Worm (Caenorhabditis elegans) whole organism, L4 larva: ENCODE measurements around the gene acs-22.

Source experiments
- D1046.2 ChIP-seq: fragments of 200-800 bp; sonication (Bioruptor generic); IDR thresholded peaks from 2 replicates; pipeline ENCODE4 v1.3.6; 2022; ENCODE audit warnings: missing genetic modification characterization, missing compliant biosample characterization
- Y105C5A.15 ChIP-seq: fragments of 200-800 bp; sonication (Bioruptor generic); IDR thresholded peaks from 2 replicates; pipeline ENCODE4 v1.3.6; 2022; ENCODE audit warnings: missing genetic modification characterization, missing compliant biosample characterization
- Y48G9A.11 ChIP-seq: fragments of 200-800 bp; sonication (Bioruptor generic); IDR thresholded peaks from 2 replicates; pipeline ENCODE4 v1.3.6; 2022; ENCODE audit warnings: missing genetic modification reagents, missing genetic modification characterization, missing compliant biosample characterization
- ZK337.2 ChIP-seq: fragments of 200-800 bp; sonication (Bioruptor generic); IDR thresholded peaks from 2 replicates; pipeline ENCODE4 v1.3.6; 2022; ENCODE audit warnings: missing genetic modification reagents, missing genetic modification characterization, missing compliant biosample characterization
- ZK546.5 ChIP-seq, 2 experiments: sonication (generic microtip); optimal IDR thresholded peaks; 2 replicates each; lab custom pipeline; 2017; ENCODE audit warnings: missing biosample characterization in 2 of 2, missing genetic modification characterization in 2 of 2
- aha-1 ChIP-seq: fragments of 150-350 bp; peaks from one replicate; lab custom pipeline; 2014; ENCODE audit warnings: missing biosample characterization, missing genetic modification characterization
- ceh-62 ChIP-seq: sonication (generic microtip); optimal IDR thresholded peaks from 2 replicates; lab custom pipeline; 2017; ENCODE audit warnings: missing biosample characterization, missing genetic modification characterization
- cey-2 ChIP-seq: sonication (generic microtip); optimal IDR thresholded peaks from 3 replicates; lab custom pipeline; 2017; ENCODE audit warnings: missing genetic modification characterization, mild to moderate bottlenecking, missing compliant biosample characterization, antibody characterized with exemption, borderline replicate concordance; ENCODE audit not compliant: insufficient read depth
- ctbp-1 ChIP-seq: fragments of 200-800 bp; sonication (Bioruptor generic); IDR thresholded peaks from 2 replicates; pipeline ENCODE4 v1.3.6; 2022; ENCODE audit warnings: missing genetic modification reagents, missing genetic modification characterization, missing compliant biosample characterization
- daf-19 ChIP-seq: fragments of 200-800 bp; sonication (Bioruptor generic); conservative IDR thresholded peaks from 2 replicates; pipeline ENCODE4 v1.3.6; 2022; ENCODE audit warnings: missing genetic modification characterization, missing compliant biosample characterization
- dmd-6 ChIP-seq: fragments of 200-800 bp; sonication (Bioruptor generic); IDR thresholded peaks from 2 replicates; pipeline ENCODE4 v1.3.6; 2022; ENCODE audit warnings: missing genetic modification reagents, missing genetic modification characterization, missing compliant biosample characterization
- fkh-10 ChIP-seq: fragments of 150-350 bp; optimal IDR thresholded peaks from 2 replicates; lab custom pipeline; 2014; ENCODE audit warnings: missing biosample characterization, missing genetic modification reagents, missing genetic modification characterization
- hlh-30 ChIP-seq: sonication (generic microtip); optimal IDR thresholded peaks from 2 replicates; lab custom pipeline; 2017; ENCODE audit warnings: antibody characterized with exemption, mild to moderate bottlenecking, missing genetic modification characterization, missing compliant biosample characterization; ENCODE audit not compliant: insufficient read depth
- hmg-1.1 ChIP-seq: fragments of 200-800 bp; sonication (Bioruptor generic); IDR thresholded peaks from 2 replicates; pipeline ENCODE4 v1.3.6; 2022; ENCODE audit warnings: missing genetic modification reagents, missing genetic modification characterization, missing compliant biosample characterization
- lim-7 ChIP-seq: fragments of 200-800 bp; sonication (Bioruptor generic); IDR thresholded peaks from 2 replicates; pipeline ENCODE4 v1.3.6; 2022; ENCODE audit warnings: missing genetic modification characterization, missing compliant biosample characterization
- lin-15B ChIP-seq: fragments of 150-350 bp; sonication (generic microtip); optimal IDR thresholded peaks from 3 replicates; lab custom pipeline; 2014; ENCODE audit warnings: missing biosample characterization, missing genetic modification characterization
- lin-38 ChIP-seq: fragments of 200-800 bp; sonication (Bioruptor generic); IDR thresholded peaks from 2 replicates; pipeline ENCODE4 v1.3.6; 2022; ENCODE audit warnings: missing genetic modification reagents, missing genetic modification characterization, missing compliant biosample characterization
- lir-3 ChIP-seq: sonication (generic microtip); optimal IDR thresholded peaks from 2 replicates; lab custom pipeline; 2016; ENCODE audit warnings: mild to moderate bottlenecking, missing genetic modification characterization, missing compliant biosample characterization
- mdl-1 ChIP-seq, 2 experiments: fragments of 150-350 bp in 1 of 2; sonication (generic microtip) in 1 of 2; optimal IDR thresholded peaks; 2 replicates each; lab custom pipeline; 2014 to 2017; ENCODE audit warnings: missing biosample characterization in 2 of 2, missing genetic modification characterization in 2 of 2
- nhr-102 ChIP-seq: sonication (generic microtip); optimal IDR thresholded peaks from 2 replicates; lab custom pipeline; 2016; ENCODE audit warnings: mild to moderate bottlenecking, missing genetic modification characterization, moderate library complexity, missing compliant biosample characterization
- nhr-11 ChIP-seq: fragments of 150-350 bp; optimal IDR thresholded peaks from 2 replicates; lab custom pipeline; 2014; ENCODE audit warnings: missing biosample characterization, missing genetic modification characterization
- nhr-28 ChIP-seq: fragments of 150-350 bp; optimal IDR thresholded peaks from 2 replicates; lab custom pipeline; 2014; ENCODE audit warnings: missing biosample characterization, missing genetic modification characterization
- nhr-77 ChIP-seq: fragments of 150-350 bp; optimal IDR thresholded peaks from 2 replicates; lab custom pipeline; 2014; ENCODE audit warnings: missing biosample characterization, missing genetic modification characterization
- pha-4 ChIP-seq, 2 experiments: fragments of 150-350 bp in 1 of 2; fragments of 200-800 bp in 1 of 2; sonication (Bioruptor generic) in 1 of 2; IDR thresholded peaks in 1 of 2; optimal IDR thresholded peaks in 1 of 2; 2 replicates each; pipeline versions ENCODE4 v1.3.6 to Lab custom; 2014 to 2022; ENCODE audit warnings: missing genetic modification characterization in 2 of 2, missing genetic modification reagents in 2 of 2, missing biosample characterization in 1 of 2, missing compliant biosample characterization in 1 of 2
- php-3 ChIP-seq: fragments of 200-800 bp; sonication (Bioruptor generic); IDR thresholded peaks from 2 replicates; pipeline ENCODE4 v1.3.6; 2022; ENCODE audit warnings: missing genetic modification reagents, missing genetic modification characterization, missing compliant biosample characterization
- pqm-1 ChIP-seq: sonication (generic microtip); optimal IDR thresholded peaks from 2 replicates; lab custom pipeline; 2017; ENCODE audit warnings: missing biosample characterization, missing genetic modification characterization
- rbr-2 ChIP-seq: sonication (generic microtip); optimal IDR thresholded peaks from 2 replicates; lab custom pipeline; 2016; ENCODE audit warnings: missing genotype, missing genetic modification characterization, missing compliant biosample characterization
- skn-1 ChIP-seq: fragments of 150-350 bp; optimal IDR thresholded peaks from 2 replicates; lab custom pipeline; 2014; ENCODE audit warnings: missing biosample characterization, missing genetic modification characterization
- snpc-1.2 ChIP-seq: fragments of 200-800 bp; sonication (Bioruptor generic); IDR thresholded peaks from 2 replicates; pipeline ENCODE4 v1.3.6; 2022; ENCODE audit warnings: missing genetic modification reagents, missing genetic modification characterization, missing compliant biosample characterization
- spr-1 ChIP-seq: sonication (generic microtip); optimal IDR thresholded peaks from 2 replicates; lab custom pipeline; 2016; ENCODE audit warnings: mild to moderate bottlenecking, missing genetic modification characterization, missing compliant biosample characterization
- unc-62 ChIP-seq, 3 experiments: fragments of 150-350 bp in 1 of 3; sonication (generic microtip); optimal IDR thresholded peaks in 2 of 3; peaks in 1 of 3; 1 replicate in 1 of 3; 2 replicates in 2 of 3; lab custom pipeline; 2014 to 2017; ENCODE audit warnings: missing biosample characterization in 3 of 3, missing genetic modification characterization in 3 of 3, missing genetic modification reagents in 3 of 3, missing genotype in 1 of 3

The acs-22 gene

DNA sequence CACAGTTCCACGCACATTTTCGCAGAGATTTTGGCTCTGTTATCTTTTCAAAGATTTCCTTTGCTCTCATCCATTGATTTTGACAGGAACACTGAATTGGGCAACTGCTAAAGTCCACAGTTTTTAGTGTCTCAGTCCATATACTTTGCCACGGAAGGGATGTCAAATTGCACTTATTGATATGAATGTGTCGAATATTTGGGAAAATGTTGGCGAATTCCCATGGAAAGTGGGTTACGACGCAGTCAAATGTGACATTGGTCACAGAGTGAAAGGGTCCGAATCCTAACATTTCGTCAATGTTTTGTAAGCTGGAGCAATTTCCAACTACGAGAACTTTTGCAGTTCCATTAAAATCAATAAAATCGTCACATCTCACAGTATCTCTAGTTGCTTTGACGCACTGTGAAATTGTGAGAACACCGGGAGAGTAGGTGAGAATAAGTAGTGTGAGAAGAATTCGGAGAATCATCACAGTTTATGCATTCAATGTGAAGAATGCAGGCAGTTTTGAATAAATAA is 19.6 kb downstream of the acs-22 start, which contains the start of gene trk-1:
trk-1 (minus strand) TSS at position 472 of the 522 bp plus-strand sequence.
- TF ChIP-seq aha-1 (tag; lab: Kevin White, UChicago) (peak; percentile 95), lin-15B (tag; lab: Kevin White, UChicago) (no peak), unc-62 (GFP tag; optimal IDR thresholded peaks at IDR 0.05 in 1 of 2; lab: Kevin White, UChicago) (peak in 1 of 2 experiments; percentile 80), unc-62 (tag; optimal IDR thresholded peaks at IDR 0.05; lab: Kevin White, UChicago) (no peak)

DNA sequence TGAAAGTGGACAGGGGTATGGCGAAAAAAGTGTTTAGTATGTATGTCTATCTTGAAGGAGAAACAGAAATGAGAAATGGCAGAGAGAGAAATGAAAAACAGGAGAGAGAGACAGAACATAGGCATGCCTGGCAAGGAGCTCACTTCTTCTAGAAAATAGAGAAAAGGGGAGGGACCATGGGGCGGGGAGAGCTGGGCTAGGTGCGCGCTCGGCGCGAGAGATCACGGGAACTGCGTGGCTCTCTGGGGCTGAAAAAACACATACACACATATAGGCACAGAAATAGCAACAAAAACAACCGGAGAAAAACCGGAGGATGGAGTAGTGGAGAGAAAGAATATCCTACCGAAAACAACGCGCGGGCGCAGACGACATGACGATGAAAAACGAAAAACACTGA is 21.0 kb downstream of the acs-22 start:
- TF ChIP-seq mdl-1 (tag; optimal IDR thresholded peaks at IDR 0.05; lab: Kevin White, UChicago) = no peak
- peak; percentile 31; the same call in 1 of the 2 replicates for TF ChIP-seq hmg-1.1 (GFP tag; lab: Robert Waterston, UW)
- no peak for TF ChIP-seq Y105C5A.15 (GFP tag; lab: Robert Waterston, UW)
- peak; percentile 66 for TF ChIP-seq rbr-2
- peak; percentile 27 for TF ChIP-seq fkh-10 (GFP tag; lab: Kevin White, UChicago)

DNA sequence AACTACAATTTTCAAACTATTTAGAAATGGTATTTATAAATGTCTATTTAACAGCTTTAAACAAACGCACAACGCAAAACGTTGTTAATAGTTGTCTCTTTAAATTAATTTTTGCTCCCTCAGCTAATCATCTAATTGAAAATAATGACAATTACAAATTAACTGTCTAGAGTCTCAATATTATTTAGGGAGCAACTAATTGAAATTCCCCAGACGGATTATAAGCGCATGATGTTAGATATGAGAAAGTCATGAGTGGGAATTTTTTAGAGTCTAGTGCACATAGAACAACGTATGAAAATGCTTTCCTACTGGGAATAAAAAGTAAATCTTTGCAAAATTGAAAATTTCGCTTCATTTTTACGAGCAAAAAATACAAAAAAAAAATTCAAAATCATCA is 22.0 kb downstream of the acs-22 start:
- TF ChIP-seq nhr-11 (tag; lab: Kevin White, UChicago) (no peak), ZK546.5 (tag; optimal IDR thresholded peaks at IDR 0.05; lab: Kevin White, UChicago) (no peak), skn-1 (tag; lab: Kevin White, UChicago) (no peak), unc-62 (GFP tag; optimal IDR thresholded peaks at IDR 0.05 in 1 of 2; lab: Kevin White, UChicago) (peak in 1 of 2 experiments; percentile 8), unc-62 (tag; optimal IDR thresholded peaks at IDR 0.05; lab: Kevin White, UChicago) (no peak), aha-1 (tag; lab: Kevin White, UChicago) (peak; percentile 49), pqm-1 (tag; lab: Kevin White, UChicago) (no peak), spr-1 (tag; lab: Kevin White, UChicago) (no peak)

DNA sequence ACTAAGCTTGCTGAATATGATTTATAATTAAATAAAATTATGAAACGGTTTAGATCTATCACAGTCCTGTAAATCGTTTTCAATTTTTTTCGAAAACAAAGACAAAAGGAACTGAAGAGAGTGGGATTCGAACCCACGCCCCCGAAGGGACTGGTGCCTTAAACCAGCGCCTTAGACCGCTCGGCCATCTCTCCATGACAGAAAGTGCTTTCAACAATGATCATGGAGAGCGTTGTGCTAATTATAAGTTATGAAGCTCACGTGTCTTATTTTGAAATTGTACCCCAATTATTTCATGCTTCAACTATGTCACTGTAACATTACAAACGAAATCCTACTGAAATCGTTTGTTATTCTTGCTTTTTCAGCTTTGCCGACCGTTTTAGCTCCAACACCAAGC is 24.8 kb downstream of the acs-22 start:
- TF ChIP-seq hlh-30 (tag; lab: Kevin White, UChicago) (no peak), pha-4 (GFP tag; IDR thresholded peaks at IDR 0.05; lab: Robert Waterston, UW) (peak; percentile 26; the same call in 1 of the 2 replicates), pha-4 (tag; optimal IDR thresholded peaks at IDR 0.05; lab: Kevin White, UChicago) (no peak), lim-7 (0 out of 2 replicates have a peak, but pooled peaks have one; percentile 35), ctbp-1 (GFP tag; lab: Robert Waterston, UW) (0 out of 2 replicates have a peak, but pooled peaks have one; percentile 32), dmd-6 (GFP tag; lab: Robert Waterston, UW) (peak; percentile 19; the same call in 1 of the 2 replicates)

DNA sequence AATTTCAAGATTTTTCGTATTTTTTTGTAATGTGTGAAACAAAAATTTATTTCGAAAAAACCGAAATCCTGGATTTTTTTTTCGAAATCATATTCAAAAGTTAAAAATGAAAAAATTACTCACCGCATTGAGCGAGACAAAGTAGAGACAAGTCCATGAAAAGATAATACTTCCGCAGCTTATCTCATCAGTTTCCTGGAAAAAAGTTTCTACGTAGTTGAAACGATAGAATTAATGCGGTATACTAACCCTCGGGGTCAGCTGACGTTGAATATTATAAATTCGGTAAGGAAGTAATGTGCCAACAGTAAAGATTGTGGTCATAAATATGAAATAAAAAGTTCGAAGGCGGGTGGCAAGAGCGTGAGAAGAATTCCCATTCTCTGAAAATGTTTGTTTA is 27.0 kb downstream of the acs-22 start:
- TF ChIP-seq snpc-1.2 (GFP tag; lab: Robert Waterston, UW) = no peak
- TF ChIP-seq nhr-77 (tag; lab: Kevin White, UChicago) = no peak
- no peak for TF ChIP-seq daf-19
- TF ChIP-seq ceh-62 (tag; lab: Kevin White, UChicago) = no peak
- no peak for TF ChIP-seq Y105C5A.15 (GFP tag; lab: Robert Waterston, UW)
- no peak for TF ChIP-seq spr-1 (tag; lab: Kevin White, UChicago)
- TF ChIP-seq unc-62 (GFP tag; optimal IDR thresholded peaks at IDR 0.05 in 1 of 2; lab: Kevin White, UChicago) = no peak
- TF ChIP-seq unc-62 (tag; optimal IDR thresholded peaks at IDR 0.05; lab: Kevin White, UChicago) = no peak
- TF ChIP-seq ZK337.2 (GFP tag; lab: Robert Waterston, UW) = no peak
- TF ChIP-seq nhr-11 (tag; lab: Kevin White, UChicago) = no peak
- no peak for TF ChIP-seq php-3 (GFP tag; lab: Robert Waterston, UW)
- no peak for TF ChIP-seq D1046.2 (GFP tag; lab: Robert Waterston, UW)
- TF ChIP-seq lin-38 = no peak
- TF ChIP-seq nhr-28 (tag; lab: Kevin White, UChicago) = no peak
- no peak for TF ChIP-seq nhr-102
- no peak for TF ChIP-seq hlh-30 (tag; lab: Kevin White, UChicago)
- TF ChIP-seq mdl-1 (tag; optimal IDR thresholded peaks at IDR 0.05; lab: Kevin White, UChicago) = no peak
- TF ChIP-seq Y48G9A.11 (GFP tag; lab: Robert Waterston, UW) = no peak
- TF ChIP-seq lir-3 (tag; lab: Kevin White, UChicago) = no peak
- TF ChIP-seq cey-2 (tag; lab: Kevin White, UChicago) = no peak
- TF ChIP-seq ctbp-1 (GFP tag; lab: Robert Waterston, UW) = no peak
